Fruit fly (Drosophila melanogaster): ENCODE results near the gene Glut1.

DNA sequence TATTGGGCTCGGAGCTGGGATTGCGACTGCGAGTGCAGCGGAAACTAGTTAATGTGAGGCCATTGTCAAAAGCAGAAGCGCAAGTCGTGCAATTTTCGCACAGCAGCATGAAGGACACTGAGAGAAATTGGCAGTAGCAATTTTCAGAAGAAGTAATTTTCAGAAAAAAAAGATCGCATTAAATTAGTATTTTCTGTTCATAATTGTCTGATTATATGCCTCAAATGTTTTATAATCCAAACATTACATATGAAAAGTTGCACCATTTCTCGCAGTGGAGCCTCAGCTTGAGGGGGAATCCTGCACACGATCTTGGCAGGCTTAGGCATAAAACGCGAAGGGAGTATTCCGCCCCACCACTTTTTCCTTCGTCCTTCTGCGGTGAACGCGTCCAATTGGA is 9.5 kb upstream of the Glut1 start:
- TF ChIP-seq CTCF (optimal IDR thresholded peaks at IDR 0.05) (no peak), CG8478 (optimal IDR thresholded peaks at IDR 0.05) (no peak)

Data from S2 (cell line).